Worm (Caenorhabditis elegans): ENCODE data around the gene C07G1.15.

DNA sequence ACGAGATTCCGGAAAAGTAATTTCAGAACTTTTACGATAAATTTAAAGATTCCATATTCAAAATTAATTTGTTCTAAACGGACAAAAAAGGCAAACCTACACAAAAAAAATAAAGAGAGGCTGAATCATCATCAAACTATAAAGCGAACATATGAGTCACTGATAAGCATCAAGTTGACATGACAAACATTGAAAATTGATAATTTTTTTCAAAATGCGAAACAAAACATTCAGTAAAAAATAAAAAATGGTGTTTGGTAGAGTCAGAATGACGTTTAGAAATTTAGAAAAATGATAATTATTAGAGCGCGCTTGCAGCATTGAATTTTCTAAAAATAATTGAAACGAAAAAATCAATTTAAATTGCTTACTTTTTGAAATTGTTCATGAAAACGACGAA lies 30.1 kb downstream of the C07G1.15 start:
- TF ChIP-seq him-1 (tag; optimal IDR thresholded peaks at IDR 0.05) (no peak), W03F9.2 (tag; optimal IDR thresholded peaks at IDR 0.05) (no peak)

Data from whole organism, L4/young adult.